Worm (Caenorhabditis elegans) whole organism, mixed stage, embryonic: ENCODE data around the gene Y39B6A.1.

Source experiments
- elt-3 ChIP-seq: fragments of 150-350 bp; optimal IDR thresholded peaks from 2 replicates; lab custom pipeline; 2014; ENCODE audit warnings: missing biosample characterization, missing genetic modification characterization
- lsy-2 ChIP-seq: fragments of 150-350 bp; optimal IDR thresholded peaks from 2 replicates; lab custom pipeline; 2014; ENCODE audit warnings: missing biosample characterization, missing genetic modification characterization
- nhr-12 ChIP-seq: fragments of 150-350 bp; optimal IDR thresholded peaks from 2 replicates; lab custom pipeline; 2014; ENCODE audit warnings: missing biosample characterization, missing genetic modification characterization
- nhr-28 ChIP-seq: fragments of 150-350 bp; optimal IDR thresholded peaks from 2 replicates; lab custom pipeline; 2014; ENCODE audit warnings: missing biosample characterization, missing genetic modification characterization
- nhr-76 ChIP-seq: sonication (generic microtip); optimal IDR thresholded peaks from 2 replicates; lab custom pipeline; 2017; ENCODE audit warnings: missing biosample characterization, missing genetic modification characterization
- pha-4 ChIP-seq: fragments of 150-350 bp; optimal IDR thresholded peaks from 2 replicates; lab custom pipeline; 2018; ENCODE audit warnings: missing biosample characterization, missing genetic modification reagents, missing genetic modification characterization
- snpc-4 ChIP-seq: fragments of 150-350 bp; optimal IDR thresholded peaks from 2 replicates; lab custom pipeline; 2014; ENCODE audit warnings: missing biosample characterization, missing genetic modification characterization
- sptf-1 ChIP-seq: sonication (generic microtip); optimal IDR thresholded peaks from 2 replicates; lab custom pipeline; 2017; ENCODE audit warnings: mild to moderate bottlenecking, missing genetic modification characterization, moderate library complexity, missing compliant biosample characterization
- unc-62 ChIP-seq: fragments of 150-350 bp; optimal IDR thresholded peaks from 2 replicates; lab custom pipeline; 2014; ENCODE audit warnings: missing biosample characterization, missing genetic modification reagents, missing genetic modification characterization

DNA sequence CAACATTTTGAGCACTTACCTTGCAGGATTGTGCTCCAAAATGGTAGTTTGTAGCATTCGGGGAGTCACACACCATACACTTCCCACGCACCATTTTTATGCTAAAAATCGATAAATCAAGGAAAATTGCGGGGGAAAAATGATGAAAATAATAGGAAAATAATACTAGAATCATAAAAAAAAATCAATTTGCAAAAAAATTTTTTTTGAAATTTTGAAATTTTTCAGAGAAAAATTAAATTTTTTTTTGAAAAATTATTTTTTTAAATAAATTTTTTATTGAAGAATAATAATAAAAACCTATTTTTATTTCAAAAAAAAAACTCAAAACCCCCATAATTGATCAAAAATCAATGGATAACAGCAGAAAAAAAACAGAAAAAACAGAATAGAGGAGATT, 8.4 kb upstream of the Y39B6A.1 start, which contains the start of gene nhr-79:
- TF ChIP-seq lsy-2 (tag; lab: Kevin White, UChicago) (no peak), nhr-12 (tag; lab: Kevin White, UChicago) (no peak), nhr-76 (tag; lab: Kevin White, UChicago) (no peak), sptf-1 (tag; lab: Kevin White, UChicago) (no peak), nhr-28 (tag; lab: Kevin White, UChicago) (no peak), pha-4 (no peak), elt-3 (no peak), unc-62 (GFP tag; lab: Kevin White, UChicago) (no peak), snpc-4 (no peak)
